Worm (Caenorhabditis elegans) whole organism, L2 larva: ENCODE measurements around the gene smoc-1.

Source experiments
- C34F6.9 ChIP-seq: fragments of 150-350 bp; optimal IDR thresholded peaks from 2 replicates; lab custom pipeline; 2014; ENCODE audit warnings: missing biosample characterization, missing genetic modification characterization
- F13H6.1 ChIP-seq: sonication (generic microtip); optimal IDR thresholded peaks from 2 replicates; lab custom pipeline; 2016; ENCODE audit warnings: missing genetic modification characterization, missing compliant biosample characterization
- ama-1 ChIP-seq: fragments of 150-350 bp; optimal IDR thresholded peaks from 2 replicates; lab custom pipeline; 2018; ENCODE audit warnings: inconsistent platforms
- dmd-4 ChIP-seq: sonication (generic microtip); optimal IDR thresholded peaks from 2 replicates; lab custom pipeline; 2017; ENCODE audit warnings: missing biosample characterization, missing genetic modification characterization
- lsy-2 ChIP-seq, 2 experiments: fragments of 150-350 bp in 1 of 2; sonication (generic microtip) in 1 of 2; optimal IDR thresholded peaks; 2 replicates each; lab custom pipeline; 2014 to 2017; ENCODE audit warnings: missing biosample characterization in 2 of 2, missing genetic modification characterization in 2 of 2
- nhr-11 ChIP-seq: fragments of 150-350 bp; optimal IDR thresholded peaks from 2 replicates; lab custom pipeline; 2014; ENCODE audit warnings: missing biosample characterization, missing genetic modification characterization
- nhr-12 ChIP-seq: fragments of 150-350 bp; optimal IDR thresholded peaks from 2 replicates; lab custom pipeline; 2014; ENCODE audit warnings: missing biosample characterization, missing genetic modification characterization
- nhr-23 ChIP-seq: fragments of 150-350 bp; optimal IDR thresholded peaks from 2 replicates; lab custom pipeline; 2014; ENCODE audit warnings: missing biosample characterization, missing genetic modification reagents, missing genetic modification characterization
- nhr-237 ChIP-seq: fragments of 150-350 bp; optimal IDR thresholded peaks from 2 replicates; lab custom pipeline; 2014; ENCODE audit warnings: missing biosample characterization, missing genetic modification characterization
- unc-62 ChIP-seq: fragments of 150-350 bp; optimal IDR thresholded peaks from 2 replicates; lab custom pipeline; 2014; ENCODE audit warnings: missing biosample characterization, missing genetic modification reagents, missing genetic modification characterization
- zag-1 ChIP-seq: fragments of 150-350 bp; optimal IDR thresholded peaks from 2 replicates; lab custom pipeline; 2014; ENCODE audit warnings: missing biosample characterization, missing genetic modification characterization

DNA sequence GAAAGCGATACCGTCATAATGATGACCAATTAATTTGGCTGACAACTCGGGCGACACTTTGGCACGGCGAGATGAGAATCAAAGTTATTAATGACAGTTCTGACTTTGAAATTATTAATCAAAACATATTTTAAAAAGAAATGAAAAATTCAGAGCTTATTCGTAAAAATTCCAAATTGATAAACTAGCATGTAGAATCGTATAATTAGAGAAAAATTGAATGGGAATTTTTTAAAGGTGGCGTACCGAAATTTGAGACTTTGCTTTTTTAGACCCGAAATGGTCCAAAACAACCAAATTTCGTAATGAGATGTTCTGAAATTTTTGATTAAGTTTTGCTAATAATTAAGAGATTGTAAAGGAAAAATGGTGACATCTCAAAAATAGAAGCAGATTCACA lies 31.5 kb upstream of the smoc-1 start, which contains the start of gene daf-11:
- no peak for TF ChIP-seq nhr-11 (tag; lab: Kevin White, UChicago)
- TF ChIP-seq nhr-12 (tag; lab: Kevin White, UChicago), result no peak
- TF ChIP-seq dmd-4 (tag; lab: Kevin White, UChicago), result no peak
- TF ChIP-seq nhr-23, result no peak
- TF ChIP-seq C34F6.9 (tag; lab: Kevin White, UChicago), result no peak
- TF ChIP-seq nhr-237 (tag; lab: Kevin White, UChicago), result no peak
- TF ChIP-seq unc-62, result no peak
- TF ChIP-seq F13H6.1 (tag; lab: Kevin White, UChicago), result no peak
- TF ChIP-seq ama-1 (lab: Kevin White, UChicago), result no peak
- no peak for TF ChIP-seq zag-1 (tag; lab: Kevin White, UChicago)
- no peak for TF ChIP-seq lsy-2 (tag; optimal IDR thresholded peaks at IDR 0.05; lab: Kevin White, UChicago)
